Worm (Caenorhabditis elegans) whole organism, late embryonic: ENCODE results near the gene mec-18.

ENCODE experiments used
- C38D4.7 ChIP-seq: fragments of 200-800 bp; sonication (Bioruptor generic); optimal IDR thresholded peaks from 2 replicates; lab custom pipeline; 2018; ENCODE audit warnings: mild to moderate bottlenecking, missing genetic modification characterization, moderate library complexity, missing compliant biosample characterization
- ama-1 ChIP-seq: fragments of 150-350 bp; optimal IDR thresholded peaks from 2 replicates; lab custom pipeline; 2014
- ceh-2 ChIP-seq: sonication (generic microtip); optimal IDR thresholded peaks from 2 replicates; lab custom pipeline; 2016; ENCODE audit warnings: missing genotype, missing genetic modification characterization, missing compliant biosample characterization
- ceh-24 ChIP-seq: sonication (generic microtip); optimal IDR thresholded peaks from 2 replicates; lab custom pipeline; 2016; ENCODE audit warnings: mild to moderate bottlenecking, missing genetic modification characterization, missing compliant biosample characterization
- ceh-31 ChIP-seq: sonication (generic microtip); optimal IDR thresholded peaks from 2 replicates; lab custom pipeline; 2016; ENCODE audit warnings: missing genetic modification characterization, missing compliant biosample characterization
- ceh-45 ChIP-seq: fragments of 200-800 bp; sonication (Bioruptor generic); IDR thresholded peaks from 2 replicates; pipeline ENCODE4 v1.3.6; 2022; ENCODE audit warnings: missing genetic modification reagents, missing genetic modification characterization, missing compliant biosample characterization
- che-1 ChIP-seq: sonication (generic microtip); optimal IDR thresholded peaks from 2 replicates; lab custom pipeline; 2016; ENCODE audit warnings: mild to moderate bottlenecking, missing genetic modification characterization, missing compliant biosample characterization
- elt-2 ChIP-seq: sonication (generic microtip); optimal IDR thresholded peaks from 2 replicates; lab custom pipeline; 2016; ENCODE audit warnings: missing genetic modification reagents, missing genetic modification characterization, missing compliant biosample characterization
- elt-4 ChIP-seq: sonication (generic microtip); optimal IDR thresholded peaks from 2 replicates; lab custom pipeline; 2016; ENCODE audit warnings: missing genetic modification characterization, missing compliant biosample characterization
- ets-4 ChIP-seq: sonication (generic microtip); optimal IDR thresholded peaks from 2 replicates; lab custom pipeline; 2016; ENCODE audit warnings: missing genetic modification characterization, missing compliant biosample characterization
- eyg-1 ChIP-seq: sonication (generic microtip); optimal IDR thresholded peaks from 2 replicates; lab custom pipeline; 2016; ENCODE audit warnings: missing genotype, missing genetic modification characterization, missing compliant biosample characterization
- fkh-6 ChIP-seq: sonication (generic microtip); optimal IDR thresholded peaks from 2 replicates; lab custom pipeline; 2016; ENCODE audit warnings: missing genetic modification characterization, missing compliant biosample characterization
- gmeb-2 ChIP-seq: sonication (generic microtip); optimal IDR thresholded peaks from 2 replicates; lab custom pipeline; 2016; ENCODE audit warnings: missing genetic modification characterization, inconsistent platforms, missing compliant biosample characterization
- hlh-15 ChIP-seq: sonication (generic microtip); optimal IDR thresholded peaks from 2 replicates; lab custom pipeline; 2016; ENCODE audit warnings: missing genetic modification characterization, missing compliant biosample characterization
- lin-11 ChIP-seq: fragments of 200-800 bp; sonication (Bioruptor generic); optimal IDR thresholded peaks from 2 replicates; lab custom pipeline; 2018; ENCODE audit warnings: mild to moderate bottlenecking, missing genetic modification characterization, missing compliant biosample characterization
- madf-2 ChIP-seq: sonication (generic microtip); optimal IDR thresholded peaks from 2 replicates; lab custom pipeline; 2017; ENCODE audit warnings: missing genetic modification characterization, missing compliant biosample characterization
- mec-3 ChIP-seq: sonication (generic microtip); optimal IDR thresholded peaks from 2 replicates; lab custom pipeline; 2016; ENCODE audit warnings: borderline replicate concordance, missing genetic modification characterization, missing compliant biosample characterization
- nhr-11 ChIP-seq: fragments of 150-350 bp; optimal IDR thresholded peaks from 2 replicates; lab custom pipeline; 2014; ENCODE audit warnings: missing biosample characterization, missing genetic modification characterization
- nhr-232 ChIP-seq: sonication (generic microtip); optimal IDR thresholded peaks from 2 replicates; lab custom pipeline; 2016; ENCODE audit warnings: missing genetic modification characterization, missing compliant biosample characterization
- npax-4 ChIP-seq: sonication (generic microtip); optimal IDR thresholded peaks from 2 replicates; lab custom pipeline; 2016; ENCODE audit warnings: missing genetic modification characterization, missing compliant biosample characterization
- odd-2 ChIP-seq: sonication (generic microtip); optimal IDR thresholded peaks from 2 replicates; lab custom pipeline; 2017; ENCODE audit warnings: antibody characterized with exemption, mild to moderate bottlenecking, missing genetic modification characterization, missing compliant biosample characterization
- pat-9 ChIP-seq: fragments of 200-800 bp; sonication (Bioruptor generic); optimal IDR thresholded peaks from 2 replicates; lab custom pipeline; 2018; ENCODE audit warnings: mild to moderate bottlenecking, missing genetic modification characterization, moderate library complexity, missing compliant biosample characterization
- pros-1 ChIP-seq: fragments of 150-350 bp; optimal IDR thresholded peaks from 2 replicates; lab custom pipeline; 2014; ENCODE audit warnings: missing biosample characterization, missing genetic modification reagents, missing genetic modification characterization
- ref-2 ChIP-seq: sonication (generic microtip); optimal IDR thresholded peaks from 2 replicates; lab custom pipeline; 2016; ENCODE audit warnings: missing genetic modification characterization, missing compliant biosample characterization
- rnt-1 ChIP-seq: sonication (generic microtip); optimal IDR thresholded peaks from 2 replicates; lab custom pipeline; 2016; ENCODE audit warnings: missing genetic modification characterization, missing compliant biosample characterization
- unc-42 ChIP-seq: sonication (generic microtip); optimal IDR thresholded peaks from 2 replicates; lab custom pipeline; 2016; ENCODE audit warnings: missing genotype, missing genetic modification characterization, missing compliant biosample characterization
- unc-55 ChIP-seq: sonication (generic microtip); optimal IDR thresholded peaks from 2 replicates; lab custom pipeline; 2017; ENCODE audit warnings: missing biosample characterization, missing genetic modification reagents, missing genetic modification characterization
- unc-86 ChIP-seq: sonication (generic microtip); optimal IDR thresholded peaks from 2 replicates; lab custom pipeline; 2016; ENCODE audit warnings: missing genetic modification characterization, missing compliant biosample characterization
- ztf-16 ChIP-seq: sonication (generic microtip); optimal IDR thresholded peaks from 2 replicates; lab custom pipeline; 2017; ENCODE audit warnings: missing genetic modification characterization, missing compliant biosample characterization

The mec-18 gene

DNA sequence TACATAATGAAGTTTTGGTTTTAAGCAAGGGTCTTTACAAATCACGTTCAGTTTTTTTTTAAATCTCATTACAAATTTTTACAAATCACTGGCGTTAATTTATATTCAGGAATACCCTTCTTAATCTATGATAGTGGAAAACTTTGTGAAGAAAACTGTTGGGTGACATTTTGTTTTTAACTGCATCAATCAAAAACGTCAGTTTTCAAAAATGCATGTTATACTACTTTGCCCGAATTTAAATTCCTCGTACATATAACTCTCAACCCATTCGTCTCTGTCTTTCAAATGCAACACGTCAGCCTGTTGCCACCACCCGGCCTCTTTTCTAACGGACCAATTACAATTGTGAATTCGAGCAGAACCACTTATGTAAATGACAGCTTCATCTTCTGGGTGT lies 25.1 kb downstream of the mec-18 start, which contains the start of gene hlh-13:
Gene hlh-13 (plus strand): TSS at position 301 of the 400 bp plus-strand sequence.
- no peak for TF ChIP-seq mec-3 (tag; lab: Kevin White, UChicago)
- TF ChIP-seq C38D4.7 (GFP tag; lab: Kevin White, UChicago), result no peak
- no peak for TF ChIP-seq che-1

- no peak for TF ChIP-seq unc-55 (GFP tag; lab: Kevin White, UChicago)
- no peak for TF ChIP-seq ceh-45 (GFP tag; lab: Robert Waterston, UW)
- TF ChIP-seq elt-2, result no peak
- no peak for TF ChIP-seq pat-9 (tag; lab: Kevin White, UChicago)
- no peak for TF ChIP-seq ceh-31
- no peak for TF ChIP-seq elt-4
- no peak for TF ChIP-seq nhr-11 (tag; lab: Kevin White, UChicago)
- no peak for TF ChIP-seq unc-86 (tag; lab: Kevin White, UChicago)
- no peak for TF ChIP-seq gmeb-2 (tag; lab: Kevin White, UChicago)
These were observed 25.6 kb downstream of the mec-18 start for ce11 chrX:4248417-4248816.

ce11 chrX:4246867-4247591 lies 27.0 kb downstream of the mec-18 start, which contains the start of gene F48D6.4:
TSS of gene F48D6.4 (minus strand) at chrX:4247212.
- no peak for TF ChIP-seq rnt-1 (tag; lab: Kevin White, UChicago)
- TF ChIP-seq elt-2, result peak; percentile 55

- no peak for TF ChIP-seq unc-55 (GFP tag; lab: Kevin White, UChicago)
- TF ChIP-seq ets-4 (tag; lab: Kevin White, UChicago), result no peak
- TF ChIP-seq pros-1 (tag; lab: Kevin White, UChicago), result no peak
- no peak for TF ChIP-seq ama-1 (lab: Kevin White, UChicago)
- TF ChIP-seq ref-2 (tag; lab: Kevin White, UChicago), result no peak
- no peak for TF ChIP-seq lin-11
These were observed 27.7 kb downstream of the mec-18 start for ce11 chrX:4246237-4246697.

DNA sequence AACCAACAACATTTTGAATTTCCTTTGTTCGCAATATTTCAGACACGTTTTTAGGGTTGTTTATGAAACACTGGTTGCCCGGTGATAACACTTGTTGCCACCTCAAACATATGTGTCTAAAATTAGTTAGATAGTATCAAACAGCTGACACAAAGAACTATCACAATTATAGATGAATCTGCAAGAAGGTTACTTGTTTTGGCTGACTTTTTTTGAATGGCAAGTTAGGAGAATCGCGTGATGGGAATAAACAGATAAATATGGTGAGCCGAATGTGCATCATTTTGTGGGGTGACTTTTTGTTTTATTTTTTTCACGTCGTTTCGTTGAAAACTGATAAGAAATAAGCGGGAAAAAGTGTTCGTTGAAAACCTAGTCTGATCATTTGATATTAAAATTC lies 28.9 kb downstream of the mec-18 start:
- TF ChIP-seq madf-2, result no peak

DNA sequence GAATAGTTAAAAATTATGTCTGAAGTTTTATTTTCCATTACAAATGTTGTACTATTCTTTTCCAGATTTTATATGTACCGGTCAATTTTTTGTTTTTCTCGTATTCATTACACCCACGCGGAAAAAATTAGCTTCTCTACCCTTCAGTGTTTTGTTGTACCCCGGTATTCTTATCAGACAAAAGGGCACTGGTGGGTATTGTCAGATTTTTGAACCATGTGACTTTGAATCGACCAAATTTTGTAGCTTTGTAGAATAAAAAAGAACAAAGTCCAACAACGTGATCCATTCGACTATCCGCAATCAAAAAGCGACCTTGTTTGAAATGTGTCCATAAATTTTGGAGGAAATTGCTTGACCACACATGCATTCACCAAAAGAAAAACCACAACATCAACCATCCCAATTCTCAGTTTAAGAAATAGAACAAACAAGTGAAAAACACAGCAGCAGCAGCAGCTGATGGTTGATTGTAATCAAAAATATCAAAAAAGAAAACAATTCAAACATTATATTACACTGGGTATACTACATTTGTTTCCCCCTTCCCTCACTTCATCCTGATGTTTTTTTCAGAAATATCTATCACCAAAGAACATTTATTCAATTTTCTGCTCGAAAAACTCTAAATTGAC lies 29.4 kb downstream of the mec-18 start:
- TF ChIP-seq fkh-6 (tag; lab: Kevin White, UChicago) (no peak), ceh-31 (no peak), npax-4 (no peak), odd-2 (tag; lab: Kevin White, UChicago) (no peak), ceh-2 (tag; lab: Kevin White, UChicago) (no peak), nhr-11 (tag; lab: Kevin White, UChicago) (no peak), nhr-232 (tag; lab: Kevin White, UChicago) (no peak), eyg-1 (no peak), gmeb-2 (tag; lab: Kevin White, UChicago) (no peak), hlh-15 (tag; lab: Kevin White, UChicago) (no peak), ceh-24 (tag; lab: Kevin White, UChicago) (no peak), elt-2 (no peak), lin-11 (no peak)

DNA sequence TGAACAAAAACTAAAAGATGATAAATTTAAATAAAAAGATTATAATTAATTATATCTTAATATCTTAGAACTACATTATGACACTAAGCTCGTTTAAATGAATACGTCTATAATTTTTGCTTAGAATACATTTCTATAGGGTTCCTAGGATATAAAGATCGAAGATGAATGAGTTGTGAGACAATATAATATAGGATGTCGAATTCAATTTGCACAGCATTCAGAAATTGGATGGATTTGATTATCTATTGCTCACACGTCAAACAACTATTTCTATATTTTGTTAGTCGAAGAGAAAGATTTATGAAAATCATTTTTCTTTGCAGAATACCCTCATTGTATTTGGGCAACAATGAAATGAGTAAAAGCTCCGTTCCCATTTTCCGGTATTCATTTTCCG lies 35.0 kb downstream of the mec-18 start:
- TF ChIP-seq ztf-16, result no peak
- TF ChIP-seq unc-42 (tag; lab: Kevin White, UChicago), result peak; percentile 59
